Worm (Caenorhabditis elegans) whole organism, L1 larva: Measurements from ENCODE around the gene T03F6.4.

Source experiments
- ama-1 ChIP-seq: fragments of 150-350 bp; optimal IDR thresholded peaks from 2 replicates; lab custom pipeline; 2014
- ces-1 ChIP-seq: fragments of 150-350 bp; optimal IDR thresholded peaks from 2 replicates; lab custom pipeline; 2014; ENCODE audit warnings: missing biosample characterization, missing genetic modification reagents, missing genetic modification characterization
- dpl-1 ChIP-seq, 3 experiments: fragments of 150-350 bp in 2 of 3; sonication (generic microtip) in 1 of 3; optimal IDR thresholded peaks; 2 replicates each; lab custom pipeline; 2014 to 2017; ENCODE audit warnings: missing biosample characterization in 3 of 3, missing genetic modification characterization in 3 of 3, missing genetic modification reagents in 3 of 3
- fos-1 ChIP-seq: fragments of 150-350 bp; optimal IDR thresholded peaks from 2 replicates; lab custom pipeline; 2014; ENCODE audit warnings: missing biosample characterization, missing genetic modification characterization
- grh-1 ChIP-seq: fragments of 200-800 bp; sonication (Bioruptor generic); IDR thresholded peaks from 2 replicates; pipeline ENCODE4 v1.3.6; 2022; ENCODE audit warnings: missing genetic modification reagents, missing genetic modification characterization, missing compliant biosample characterization
- lin-15B ChIP-seq: fragments of 150-350 bp; sonication (generic microtip); optimal IDR thresholded peaks from 3 replicates; lab custom pipeline; 2014; ENCODE audit warnings: missing biosample characterization, missing genetic modification characterization
- nhr-12 ChIP-seq: sonication (generic microtip); optimal IDR thresholded peaks from 2 replicates; lab custom pipeline; 2017; ENCODE audit warnings: missing biosample characterization, missing genetic modification characterization
- nhr-76 ChIP-seq: sonication (generic microtip); optimal IDR thresholded peaks from 2 replicates; lab custom pipeline; 2017; ENCODE audit warnings: missing biosample characterization, missing genetic modification characterization
- snpc-4 ChIP-seq: fragments of 150-350 bp; optimal IDR thresholded peaks from 2 replicates; lab custom pipeline; 2014; ENCODE audit warnings: missing biosample characterization, missing genetic modification characterization
- sox-4 ChIP-seq: sonication (generic microtip); optimal IDR thresholded peaks from 2 replicates; lab custom pipeline; 2016; ENCODE audit warnings: missing genetic modification characterization, missing compliant biosample characterization
- unc-30 ChIP-seq: sonication (generic microtip); optimal IDR thresholded peaks from 2 replicates; lab custom pipeline; 2017; ENCODE audit warnings: missing biosample characterization, missing genetic modification characterization
- unc-62 ChIP-seq: fragments of 150-350 bp; optimal IDR thresholded peaks from 2 replicates; lab custom pipeline; 2014; ENCODE audit warnings: missing biosample characterization, missing genetic modification reagents, missing genetic modification characterization

- TF ChIP-seq nhr-76 (tag; lab: Kevin White, UChicago) (no peak), sox-4 (no peak), dpl-1 (GFP tag; optimal IDR thresholded peaks at IDR 0.05; lab: Kevin White, UChicago) (no peak), unc-30 (tag; lab: Kevin White, UChicago) (no peak), ces-1 (GFP tag; lab: Kevin White, UChicago) (no peak), fos-1 (tag; lab: Kevin White, UChicago) (no peak), ama-1 (lab: Kevin White, UChicago) (no peak), unc-62 (GFP tag; lab: Kevin White, UChicago) (no peak), nhr-12 (tag; lab: Kevin White, UChicago) (no peak), lin-15B (no peak), snpc-4 (tag; lab: Kevin White, UChicago) (no peak), grh-1 (GFP tag; lab: Robert Waterston, UW) (no peak)
Measured at ce11 chrIII:13435570-13435969, 49.6 kb downstream of the T03F6.4 start, which contains the start of gene F45G2.8.
